Worm (Caenorhabditis elegans) whole organism, L4 larva: ENCODE results near the gene ZK354.6.

ENCODE experiments used
- gei-8 ChIP-seq: fragments of 200-800 bp; sonication (Bioruptor generic); optimal IDR thresholded peaks from 2 replicates; lab custom pipeline; 2018; ENCODE audit warnings: mild to moderate bottlenecking, missing genetic modification characterization, missing compliant biosample characterization
- skn-1 ChIP-seq: fragments of 150-350 bp; optimal IDR thresholded peaks from 2 replicates; lab custom pipeline; 2014; ENCODE audit warnings: missing biosample characterization, missing genetic modification characterization
- unc-39 ChIP-seq: sonication (generic microtip); optimal IDR thresholded peaks from 2 replicates; lab custom pipeline; 2017; ENCODE audit warnings: missing biosample characterization, missing genetic modification characterization

DNA sequence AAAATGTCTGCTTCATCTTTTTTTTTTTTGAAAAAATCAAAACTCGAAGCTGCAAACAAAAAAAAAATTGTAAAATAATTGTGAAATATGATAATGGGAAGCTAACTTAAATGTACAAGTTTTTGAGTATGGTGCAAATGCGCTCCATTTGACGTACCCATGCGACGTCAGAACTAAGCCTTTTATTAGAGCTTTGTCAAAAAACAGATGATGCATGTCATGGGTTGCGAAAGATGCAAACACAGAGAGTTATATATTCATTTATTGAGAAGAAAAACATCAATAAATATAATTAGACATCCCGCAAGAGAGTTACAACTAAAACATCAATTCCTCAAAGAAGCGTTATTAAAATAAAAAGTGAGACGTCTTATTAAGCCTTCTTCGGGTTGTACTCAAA is 2.9 kb downstream of the ZK354.6 start:
- TF ChIP-seq gei-8 (no peak), skn-1 (no peak), unc-39 (no peak)
